Worm (Caenorhabditis elegans): ENCODE measurements around the gene C09G12.5.

DNA sequence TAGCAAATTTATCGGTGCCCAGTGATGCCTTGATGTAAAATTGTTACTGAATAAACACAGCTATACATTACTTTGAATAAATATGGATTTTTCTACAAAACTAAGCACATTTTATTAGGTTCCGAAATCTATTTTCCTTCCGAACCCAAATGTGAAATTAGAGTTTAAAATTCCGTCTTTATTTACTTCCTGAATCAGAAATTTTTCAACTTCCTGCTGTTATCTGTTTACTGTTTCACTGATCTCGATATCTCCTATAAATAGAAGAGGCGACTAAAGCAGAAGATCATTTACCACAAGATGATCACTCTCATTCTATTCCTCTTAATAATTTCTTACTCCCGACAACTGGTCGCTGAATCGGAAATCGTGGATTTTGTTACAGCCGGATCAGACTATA is 9.4 kb upstream of the C09G12.5 start, which contains the start of gene F58E2.2:
- no peak for TF ChIP-seq him-1 (tag; optimal IDR thresholded peaks at IDR 0.05)
- no peak for TF ChIP-seq dao-5 (tag; optimal IDR thresholded peaks at IDR 0.05)
- no peak for TF ChIP-seq W03F9.2 (tag; optimal IDR thresholded peaks at IDR 0.05)

All from whole organism, L4/young adult.